Worm (Caenorhabditis elegans) whole organism, L2 larva: ENCODE data around the gene nlf-1.

Experiments used
- C34F6.9 ChIP-seq: fragments of 150-350 bp; optimal IDR thresholded peaks from 2 replicates; lab custom pipeline; 2014; ENCODE audit warnings: missing biosample characterization, missing genetic modification characterization
- F13H6.1 ChIP-seq: sonication (generic microtip); optimal IDR thresholded peaks from 2 replicates; lab custom pipeline; 2016; ENCODE audit warnings: missing genetic modification characterization, missing compliant biosample characterization
- R02D3.7 ChIP-seq: fragments of 150-350 bp; optimal IDR thresholded peaks from 2 replicates; lab custom pipeline; 2014; ENCODE audit warnings: missing biosample characterization, missing genetic modification characterization
- ZK546.5 ChIP-seq: sonication (generic microtip); optimal IDR thresholded peaks from 2 replicates; lab custom pipeline; 2017; ENCODE audit warnings: missing biosample characterization, missing genetic modification characterization
- alr-1 ChIP-seq: fragments of 150-350 bp; optimal IDR thresholded peaks from 2 replicates; lab custom pipeline; 2014; ENCODE audit warnings: missing biosample characterization, missing genetic modification characterization
- ama-1 ChIP-seq: fragments of 150-350 bp; optimal IDR thresholded peaks from 2 replicates; lab custom pipeline; 2018; ENCODE audit warnings: inconsistent platforms
- blmp-1 ChIP-seq: sonication (generic microtip); optimal IDR thresholded peaks from 2 replicates; lab custom pipeline; 2017; ENCODE audit warnings: missing genetic modification characterization, mild to moderate bottlenecking, missing compliant biosample characterization, antibody characterized with exemption, moderate library complexity; ENCODE audit not compliant: insufficient read depth
- ceh-16 ChIP-seq: fragments of 150-350 bp; optimal IDR thresholded peaks from 2 replicates; lab custom pipeline; 2014; ENCODE audit warnings: missing biosample characterization, missing genetic modification characterization
- ceh-82 ChIP-seq: fragments of 150-350 bp; optimal IDR thresholded peaks from 2 replicates; lab custom pipeline; 2014; ENCODE audit warnings: missing biosample characterization, missing genetic modification characterization
- crh-2 ChIP-seq: sonication (generic microtip); optimal IDR thresholded peaks from 2 replicates; lab custom pipeline; 2017; ENCODE audit warnings: missing biosample characterization, missing genetic modification characterization
- dmd-4 ChIP-seq: sonication (generic microtip); optimal IDR thresholded peaks from 2 replicates; lab custom pipeline; 2017; ENCODE audit warnings: missing biosample characterization, missing genetic modification characterization
- elt-1 ChIP-seq: fragments of 150-350 bp; optimal IDR thresholded peaks from 2 replicates; lab custom pipeline; 2014; ENCODE audit warnings: missing biosample characterization, missing genetic modification characterization
- elt-3 ChIP-seq: sonication (generic microtip); optimal IDR thresholded peaks from 2 replicates; lab custom pipeline; 2017; ENCODE audit warnings: missing biosample characterization, missing genetic modification characterization
- fos-1 ChIP-seq: fragments of 150-350 bp; optimal IDR thresholded peaks from 2 replicates; lab custom pipeline; 2014; ENCODE audit warnings: missing biosample characterization, missing genetic modification characterization
- lin-11 ChIP-seq: fragments of 150-350 bp; sonication (generic microtip); optimal IDR thresholded peaks from 2 replicates; lab custom pipeline; 2014; ENCODE audit warnings: missing biosample characterization, missing genetic modification characterization, inconsistent platforms, mixed read lengths
- lin-13 ChIP-seq: fragments of 150-350 bp; optimal IDR thresholded peaks from 2 replicates; lab custom pipeline; 2014; ENCODE audit warnings: missing biosample characterization, missing genetic modification reagents, missing genetic modification characterization
- lin-39 ChIP-seq: fragments of 150-350 bp; optimal IDR thresholded peaks from 2 replicates; lab custom pipeline; 2014; ENCODE audit warnings: missing biosample characterization, missing genetic modification reagents, missing genetic modification characterization
- lsy-2 ChIP-seq, 2 experiments: fragments of 150-350 bp in 1 of 2; sonication (generic microtip) in 1 of 2; optimal IDR thresholded peaks; 2 replicates each; lab custom pipeline; 2014 to 2017; ENCODE audit warnings: missing biosample characterization in 2 of 2, missing genetic modification characterization in 2 of 2
- mab-5 ChIP-seq: fragments of 150-350 bp; optimal IDR thresholded peaks from 2 replicates; lab custom pipeline; 2014; ENCODE audit warnings: missing biosample characterization, missing genetic modification characterization
- mbf-1 ChIP-seq: sonication (generic microtip); optimal IDR thresholded peaks from 2 replicates; lab custom pipeline; 2017; ENCODE audit warnings: missing biosample characterization, missing genetic modification characterization
- nhr-10 ChIP-seq: sonication (generic microtip); optimal IDR thresholded peaks from 2 replicates; lab custom pipeline; 2017; ENCODE audit warnings: missing biosample characterization, missing genetic modification characterization
- nhr-12 ChIP-seq: fragments of 150-350 bp; optimal IDR thresholded peaks from 2 replicates; lab custom pipeline; 2014; ENCODE audit warnings: missing biosample characterization, missing genetic modification characterization
- nhr-129 ChIP-seq: fragments of 150-350 bp; optimal IDR thresholded peaks from 2 replicates; lab custom pipeline; 2014; ENCODE audit warnings: missing biosample characterization, missing genetic modification characterization
- nhr-21 ChIP-seq: fragments of 150-350 bp; optimal IDR thresholded peaks from 2 replicates; lab custom pipeline; 2014; ENCODE audit warnings: missing biosample characterization, missing genetic modification characterization
- nhr-237 ChIP-seq: fragments of 150-350 bp; optimal IDR thresholded peaks from 2 replicates; lab custom pipeline; 2014; ENCODE audit warnings: missing biosample characterization, missing genetic modification characterization
- nhr-25 ChIP-seq: fragments of 150-350 bp; sonication (generic microtip); optimal IDR thresholded peaks from 3 replicates; lab custom pipeline; 2014; ENCODE audit warnings: missing biosample characterization, missing genetic modification characterization
- nhr-6 ChIP-seq: fragments of 150-350 bp; optimal IDR thresholded peaks from 2 replicates; lab custom pipeline; 2014; ENCODE audit warnings: missing biosample characterization, missing genetic modification characterization
- nhr-77 ChIP-seq: fragments of 150-350 bp; optimal IDR thresholded peaks from 2 replicates; lab custom pipeline; 2014; ENCODE audit warnings: missing biosample characterization, missing genetic modification characterization
- peb-1 ChIP-seq: fragments of 150-350 bp; optimal IDR thresholded peaks from 2 replicates; lab custom pipeline; 2014; ENCODE audit warnings: missing biosample characterization, missing genetic modification characterization
- sem-4 ChIP-seq: fragments of 150-350 bp; optimal IDR thresholded peaks from 2 replicates; lab custom pipeline; 2014; ENCODE audit warnings: missing biosample characterization, missing genetic modification reagents, missing genetic modification characterization
- skn-1 ChIP-seq: sonication (generic microtip); optimal IDR thresholded peaks from 2 replicates; lab custom pipeline; 2017; ENCODE audit warnings: missing biosample characterization, missing genetic modification characterization
- sma-3 ChIP-seq: sonication (generic microtip); optimal IDR thresholded peaks from 2 replicates; lab custom pipeline; 2016; ENCODE audit warnings: missing genetic modification reagents, missing genetic modification characterization, missing compliant biosample characterization
- sma-9 ChIP-seq, 2 experiments: fragments of 150-350 bp in 1 of 2; sonication (generic microtip) in 1 of 2; optimal IDR thresholded peaks; 2 replicates each; lab custom pipeline; 2014 to 2016; ENCODE audit warnings: missing genetic modification characterization in 2 of 2, mild to moderate bottlenecking in 1 of 2, missing biosample characterization in 1 of 2, missing compliant biosample characterization in 1 of 2, missing genetic modification reagents in 1 of 2, moderate library complexity in 1 of 2
- snpc-4 ChIP-seq: fragments of 150-350 bp; optimal IDR thresholded peaks from 2 replicates; lab custom pipeline; 2014; ENCODE audit warnings: missing biosample characterization, missing genetic modification characterization
- unc-39 ChIP-seq: fragments of 150-350 bp; optimal IDR thresholded peaks from 2 replicates; lab custom pipeline; 2014; ENCODE audit warnings: missing biosample characterization, missing genetic modification characterization
- unc-55 ChIP-seq: fragments of 150-350 bp; sonication (generic microtip); optimal IDR thresholded peaks from 3 replicates; lab custom pipeline; 2014; ENCODE audit warnings: missing biosample characterization, missing genetic modification reagents, missing genetic modification characterization
- zag-1 ChIP-seq: fragments of 150-350 bp; optimal IDR thresholded peaks from 2 replicates; lab custom pipeline; 2014; ENCODE audit warnings: missing biosample characterization, missing genetic modification characterization
- ztf-1 ChIP-seq: fragments of 200-800 bp; sonication (Bioruptor generic); conservative IDR thresholded peaks from 2 replicates; pipeline ENCODE4 v1.3.6; 2022; ENCODE audit warnings: missing genetic modification characterization, missing compliant biosample characterization
- ztf-11 ChIP-seq: sonication (generic microtip); optimal IDR thresholded peaks from 2 replicates; lab custom pipeline; 2017; ENCODE audit warnings: missing biosample characterization, missing genetic modification characterization
- ztf-4 ChIP-seq: fragments of 150-350 bp; optimal IDR thresholded peaks from 2 replicates; lab custom pipeline; 2014; ENCODE audit warnings: missing biosample characterization, missing genetic modification characterization

Gene nlf-1

DNA sequence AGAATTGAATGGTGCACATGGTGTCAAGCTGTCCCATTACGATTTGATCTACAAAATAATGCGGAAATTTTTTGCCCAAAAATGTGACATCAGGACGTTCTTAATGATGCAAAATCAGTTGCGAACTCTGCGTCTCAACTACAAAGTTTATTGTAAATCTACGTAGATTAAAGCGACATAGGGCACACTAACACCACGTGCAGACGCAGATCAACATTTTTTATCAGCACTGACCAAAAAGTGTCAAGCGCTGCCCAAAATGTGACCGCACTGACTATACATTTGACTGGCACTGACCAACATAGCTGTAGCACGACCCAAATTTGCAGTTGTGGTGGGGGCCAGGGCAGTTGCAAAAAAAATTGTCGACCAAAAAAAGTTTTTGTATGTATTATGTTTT, 7.9 kb downstream of the nlf-1 start:
- TF ChIP-seq skn-1 (no peak), ztf-1 (GFP tag; lab: Robert Waterston, UW) (no peak), unc-39 (tag; lab: Kevin White, UChicago) (no peak), ZK546.5 (tag; lab: Kevin White, UChicago) (no peak), nhr-10 (tag; lab: Kevin White, UChicago) (no peak)
- TF ChIP-seq, all 48 proteins: peak for 0

DNA sequence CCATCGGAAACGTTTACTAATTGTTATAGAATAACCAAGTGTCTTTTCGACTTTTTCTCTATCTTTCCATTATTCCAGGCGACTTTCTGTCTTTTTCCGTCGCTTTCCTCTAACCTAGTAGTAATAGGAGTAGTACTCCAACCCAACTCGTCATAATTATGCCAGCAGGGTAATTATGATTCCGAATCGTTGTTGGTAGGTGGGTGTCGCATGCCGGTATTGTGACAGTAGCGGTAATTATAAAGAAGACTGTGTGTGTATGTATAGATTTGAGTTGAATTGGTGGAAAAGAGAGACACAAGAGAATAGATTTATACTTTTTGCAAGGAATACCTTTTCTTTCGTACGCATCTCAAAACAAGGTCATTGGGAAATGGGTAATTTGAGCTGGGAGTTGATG, 12.3 kb downstream of the nlf-1 start:
- TF ChIP-seq ZK546.5 (tag; lab: Kevin White, UChicago): no peak
- no peak for TF ChIP-seq nhr-12 (tag; lab: Kevin White, UChicago)
- TF ChIP-seq sma-9 (GFP tag; optimal IDR thresholded peaks at IDR 0.05; lab: Kevin White, UChicago): no peak
- TF ChIP-seq sma-9 (tag; optimal IDR thresholded peaks at IDR 0.05; lab: Kevin White, UChicago): no peak
- TF ChIP-seq nhr-237: no peak
- TF ChIP-seq C34F6.9 (tag; lab: Kevin White, UChicago): no peak
- no peak for TF ChIP-seq ztf-4
- TF ChIP-seq dmd-4 (tag; lab: Kevin White, UChicago): no peak
- no peak for TF ChIP-seq peb-1 (tag; lab: Kevin White, UChicago)
- TF ChIP-seq R02D3.7 (tag; lab: Kevin White, UChicago): no peak
- TF ChIP-seq mbf-1 (tag; lab: Kevin White, UChicago): no peak
- no peak for TF ChIP-seq elt-3 (tag; lab: Kevin White, UChicago)
- TF ChIP-seq ceh-16 (tag; lab: Kevin White, UChicago): no peak
- TF ChIP-seq elt-1: no peak
- TF ChIP-seq F13H6.1 (tag; lab: Kevin White, UChicago): no peak
- peak; percentile 4 for TF ChIP-seq nhr-129 (tag; lab: Kevin White, UChicago)
- TF ChIP-seq nhr-6: peak; percentile 3
- no peak for TF ChIP-seq zag-1 (tag; lab: Kevin White, UChicago)
- TF ChIP-seq lin-39: no peak
- no peak for TF ChIP-seq skn-1
- TF ChIP-seq nhr-25 (tag; lab: Kevin White, UChicago): peak; percentile 22
- no peak for TF ChIP-seq unc-55 (GFP tag; lab: Kevin White, UChicago)
- TF ChIP-seq lsy-2 (tag; optimal IDR thresholded peaks at IDR 0.05; lab: Kevin White, UChicago): no peak
- TF ChIP-seq ama-1 (lab: Kevin White, UChicago): no peak

DNA sequence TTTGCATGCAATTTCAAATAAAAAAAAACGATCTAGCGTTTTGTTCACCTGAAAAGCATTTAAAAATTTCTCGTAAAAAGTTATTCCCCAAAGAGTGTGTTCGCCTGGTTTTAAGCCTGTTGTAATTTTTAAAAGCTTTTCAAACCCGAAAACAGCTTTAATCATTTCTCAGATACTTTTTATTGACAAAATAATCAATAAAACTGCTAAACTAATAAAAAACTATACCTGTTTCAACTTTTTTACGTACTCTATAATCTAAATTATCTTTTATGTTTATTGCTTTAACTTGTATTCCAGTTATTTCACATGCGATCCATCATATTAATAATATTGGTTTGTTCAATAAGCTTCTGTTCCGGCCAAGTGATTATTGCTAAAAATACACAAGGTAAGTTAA, 13.3 kb downstream of the nlf-1 start, which contains the start of gene cutl-21:
cutl-21 (plus strand) TSS at position 301 of the 400 bp plus-strand sequence.
- TF ChIP-seq ztf-1 (GFP tag; lab: Robert Waterston, UW): no peak

DNA sequence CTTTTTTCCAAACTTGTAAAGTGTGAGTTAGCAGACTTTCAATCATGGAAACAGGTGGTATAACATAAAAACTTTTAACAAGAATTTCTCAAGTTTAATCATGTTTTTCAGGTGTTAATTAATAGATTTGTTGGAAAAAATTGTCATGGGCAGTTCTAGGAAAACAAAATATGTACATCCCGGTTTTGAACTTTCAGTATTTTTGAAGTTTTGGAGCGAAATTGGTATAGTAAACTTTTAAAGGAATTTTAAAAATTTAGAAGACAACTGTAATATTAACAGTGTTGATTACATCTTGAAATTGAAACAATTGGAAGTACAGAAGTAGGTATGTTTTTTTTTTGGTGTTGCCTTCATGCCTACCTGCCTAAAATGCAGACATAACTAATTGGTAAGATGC, 22.7 kb downstream of the nlf-1 start:
- TF ChIP-seq nhr-12 (tag; lab: Kevin White, UChicago) (no peak), lin-39 (no peak), skn-1 (no peak), mab-5 (tag; lab: Kevin White, UChicago) (no peak), alr-1 (no peak), nhr-77 (no peak), lsy-2 (tag; optimal IDR thresholded peaks at IDR 0.05; lab: Kevin White, UChicago) (no peak), lin-13 (GFP tag; lab: Kevin White, UChicago) (no peak)
- TF ChIP-seq, all 48 proteins: peak for 0

DNA sequence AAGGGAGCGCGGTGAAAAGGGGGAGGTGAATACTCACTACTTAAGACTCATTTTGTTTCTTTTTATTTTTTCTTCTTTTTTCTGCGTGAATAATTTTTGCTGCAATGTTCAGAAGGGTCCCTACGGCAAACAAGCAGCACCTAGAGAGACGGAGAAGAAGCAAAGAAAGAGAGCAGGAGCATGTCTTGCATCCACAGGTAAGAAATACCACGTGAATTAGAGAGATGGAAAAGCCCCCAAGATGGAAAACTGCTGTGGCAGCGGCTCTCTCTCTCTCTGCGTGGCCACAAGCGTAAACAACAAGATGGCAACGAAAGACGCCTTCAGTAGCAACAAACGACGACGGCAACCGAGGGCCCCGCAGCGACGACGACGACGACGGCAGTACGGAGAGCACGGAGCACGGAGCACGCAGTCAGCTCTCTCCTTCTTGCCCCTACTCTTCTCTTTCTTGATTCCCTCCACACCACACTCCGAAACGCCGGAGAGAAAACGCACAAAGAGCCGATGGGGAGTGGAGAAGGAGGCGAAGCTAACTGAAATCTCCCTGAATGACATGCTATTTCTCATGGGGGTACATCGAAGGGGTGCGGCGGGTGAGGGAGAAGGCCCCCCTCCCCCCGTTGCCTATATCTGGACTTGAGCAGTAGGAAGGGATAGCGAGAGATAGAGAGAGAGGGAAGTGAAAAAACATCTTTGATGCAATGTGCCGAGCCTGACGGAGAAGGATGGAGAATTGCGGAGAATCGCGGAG, 24.5 kb downstream of the nlf-1 start:
- TF ChIP-seq mab-5 (tag; lab: Kevin White, UChicago) (peak; percentile 80), ztf-11 (tag; lab: Kevin White, UChicago) (peak; percentile 46), nhr-77 (no peak), sem-4 (peak; percentile 51), peb-1 (tag; lab: Kevin White, UChicago) (no peak), lin-11 (peak; percentile 47), ztf-4 (peak; percentile 31), zag-1 (tag; lab: Kevin White, UChicago) (peak; percentile 88), nhr-129 (tag; lab: Kevin White, UChicago) (peak; percentile 64), blmp-1 (tag; lab: Kevin White, UChicago) (no peak), ceh-82 (tag; lab: Kevin White, UChicago) (no peak), crh-2 (tag; lab: Kevin White, UChicago) (peak; percentile 51), C34F6.9 (tag; lab: Kevin White, UChicago) (peak; percentile 33), unc-39 (tag; lab: Kevin White, UChicago) (peak; percentile 48), F13H6.1 (tag; lab: Kevin White, UChicago) (peak; percentile 86), nhr-6 (no peak), ztf-1 (GFP tag; lab: Robert Waterston, UW) (no peak), lin-13 (GFP tag; lab: Kevin White, UChicago) (peak; percentile 5), lin-39 (peak; percentile 12), unc-55 (GFP tag; lab: Kevin White, UChicago) (peak; percentile 66), R02D3.7 (tag; lab: Kevin White, UChicago) (no peak), alr-1 (no peak), fos-1 (tag; lab: Kevin White, UChicago) (no peak), nhr-12 (tag; lab: Kevin White, UChicago) (no peak), sma-3 (GFP tag; lab: Kevin White, UChicago) (no peak), nhr-25 (tag; lab: Kevin White, UChicago) (no peak), nhr-21 (tag; lab: Kevin White, UChicago) (no peak), ceh-16 (tag; lab: Kevin White, UChicago) (peak; percentile 10), snpc-4 (tag; lab: Kevin White, UChicago) (no peak), elt-1 (no peak), lsy-2 (tag; optimal IDR thresholded peaks at IDR 0.05; lab: Kevin White, UChicago) (peak in 1 of 2 experiments; percentile 55)
